Fruit fly (Drosophila melanogaster) whole organism, embryonic: ENCODE measurements around the gene CG9522.

Experiments
- Ada2b ChIP-seq: fragments of 200-800 bp; sonication (Bioruptor generic); IDR thresholded peaks from 2 replicates; pipeline ENCODE4 v1.3.6; 2022; ENCODE audit warnings: missing biosample characterization, missing genetic modification characterization
- Atf6 ChIP-seq: fragments of 200-800 bp; sonication (Bioruptor generic); IDR thresholded peaks from 2 replicates; pipeline ENCODE4 v1.3.6; 2022; ENCODE audit warnings: missing biosample characterization, missing genetic modification characterization
- CG11504 ChIP-seq: fragments of 200-800 bp; sonication (Bioruptor generic); optimal IDR thresholded peaks from 3 replicates; lab custom pipeline; 2019; ENCODE audit warnings: missing biosample characterization, mild to moderate bottlenecking, missing genetic modification characterization, moderate library complexity
- CG11723 ChIP-seq: fragments of 200-800 bp; sonication (Bioruptor generic); optimal IDR thresholded peaks from 2 replicates; lab custom pipeline; 2017; ENCODE audit warnings: missing biosample characterization, mild to moderate bottlenecking, missing genetic modification characterization
- CG15269 ChIP-seq: fragments of 200-800 bp; sonication (Bioruptor generic); optimal IDR thresholded peaks from 2 replicates; lab custom pipeline; 2018; ENCODE audit warnings: missing biosample characterization, mild to moderate bottlenecking, missing genetic modification characterization, moderate library complexity
- CG16813 ChIP-seq: fragments of 200-800 bp; sonication (Bioruptor generic); IDR thresholded peaks from 3 replicates; pipeline ENCODE4 v1.3.6; 2022; ENCODE audit warnings: missing biosample characterization, missing genetic modification characterization; ENCODE audit not compliant: partially characterized antibody
- CG2678 ChIP-seq: fragments of 200-800 bp; sonication (Bioruptor generic); optimal IDR thresholded peaks from 3 replicates; lab custom pipeline; 2019; ENCODE audit warnings: missing biosample characterization, mild to moderate bottlenecking, missing genetic modification characterization, moderate library complexity
- CG2889 ChIP-seq: fragments of 200-800 bp; sonication (Bioruptor generic); IDR thresholded peaks from 3 replicates; pipeline ENCODE4 v1.3.6; 2022; ENCODE audit warnings: missing biosample characterization, missing genetic modification characterization
- CG30403 ChIP-seq: fragments of 200-800 bp; sonication (Bioruptor generic); optimal IDR thresholded peaks from 3 replicates; lab custom pipeline; 2016; ENCODE audit warnings: missing biosample characterization, missing genetic modification characterization
- CG32532 ChIP-seq: fragments of 200-800 bp; sonication (Bioruptor generic); IDR thresholded peaks from 2 replicates; pipeline ENCODE4 v1.3.6; 2022; ENCODE audit warnings: missing biosample characterization, missing genetic modification characterization
- CG3847 ChIP-seq: fragments of 200-800 bp; sonication (Bioruptor generic); IDR thresholded peaks from 2 replicates; pipeline ENCODE4 v1.3.6; 2022; ENCODE audit warnings: missing biosample characterization, missing genetic modification characterization
- CG6254 ChIP-seq: fragments of 200-800 bp; sonication (Bioruptor generic); optimal IDR thresholded peaks from 3 replicates; lab custom pipeline; 2017; ENCODE audit warnings: mild to moderate bottlenecking, missing biosample characterization, missing genetic modification reagents, missing genetic modification characterization
- CG8388 ChIP-seq: fragments of 200-800 bp; sonication (Bioruptor generic); optimal IDR thresholded peaks from 2 replicates; lab custom pipeline; 2019; ENCODE audit warnings: missing biosample characterization, mild to moderate bottlenecking, missing genetic modification characterization, moderate library complexity
- CG9817 ChIP-seq: fragments of 200-800 bp; sonication (Bioruptor generic); optimal IDR thresholded peaks from 2 replicates; lab custom pipeline; 2018; ENCODE audit warnings: missing biosample characterization, mild to moderate bottlenecking, missing genetic modification characterization, moderate library complexity
- D19A ChIP-seq: fragments of 200-800 bp; optimal IDR thresholded peaks from 3 replicates; lab custom pipeline; 2019; ENCODE audit warnings: missing biosample characterization, mild to moderate bottlenecking, missing genetic modification characterization, moderate library complexity
- Dp ChIP-seq: fragments of 200-800 bp; sonication (Bioruptor generic); optimal IDR thresholded peaks from 2 replicates; lab custom pipeline; 2018; ENCODE audit warnings: missing biosample characterization, mild to moderate bottlenecking, missing genetic modification characterization, moderate library complexity
- Drgx ChIP-seq: fragments of 200-800 bp; sonication (Bioruptor generic); IDR thresholded peaks from 2 replicates; pipeline ENCODE4 v1.3.6; 2022; ENCODE audit warnings: missing biosample characterization, missing genetic modification characterization
- Eip74EF ChIP-seq, 2 experiments: fragments of 200-800 bp in 1 of 2; fragments of >200 bp in 1 of 2; sonication (Bioruptor generic) in 1 of 2; optimal IDR thresholded peaks; 2 replicates each; lab custom pipeline; 2017 to 2019; ENCODE audit warnings: missing biosample characterization in 2 of 2, missing genetic modification characterization in 2 of 2, mild to moderate bottlenecking in 1 of 2, moderate library complexity in 1 of 2
- Ets97D ChIP-seq: fragments of 200-800 bp; sonication (Bioruptor generic); optimal IDR thresholded peaks from 3 replicates; lab custom pipeline; 2016; ENCODE audit warnings: missing biosample characterization, missing genetic modification characterization
- Fer1 ChIP-seq: fragments of 200-800 bp; sonication (Bioruptor generic); optimal IDR thresholded peaks from 2 replicates; lab custom pipeline; 2017; ENCODE audit warnings: missing biosample characterization, mild to moderate bottlenecking, missing genetic modification characterization
- GATAe ChIP-seq: fragments of 200-800 bp; sonication (Bioruptor generic); conservative IDR thresholded peaks from 2 replicates; pipeline ENCODE4 v1.3.6; 2022; ENCODE audit warnings: missing biosample characterization, missing genetic modification characterization
- HLH3B ChIP-seq: fragments of 200-800 bp; sonication (Bioruptor generic); IDR thresholded peaks from 2 replicates; pipeline ENCODE4 v1.3.6; 2022; ENCODE audit warnings: missing biosample characterization, missing genetic modification characterization
- HmgD ChIP-seq: fragments of 200-800 bp; sonication (Bioruptor generic); optimal IDR thresholded peaks from 3 replicates; lab custom pipeline; 2016; ENCODE audit warnings: missing biosample characterization, missing genetic modification characterization
- Hr51 ChIP-seq, 2 experiments: fragments of 200-800 bp; sonication (Bioruptor generic); optimal IDR thresholded peaks; 2 replicates in 1 of 2; 3 replicates in 1 of 2; lab custom pipeline; 2016 to 2018; ENCODE audit warnings: missing biosample characterization in 2 of 2, missing genetic modification characterization in 2 of 2, mild to moderate bottlenecking in 1 of 2, moderate library complexity in 1 of 2
- Mad ChIP-seq: fragments of 200-800 bp; sonication (Bioruptor generic); optimal IDR thresholded peaks from 2 replicates; lab custom pipeline; 2016; ENCODE audit warnings: missing biosample characterization, missing genetic modification characterization
- Rfx ChIP-seq: fragments of 200-800 bp; sonication (Bioruptor generic); IDR thresholded peaks from 2 replicates; pipeline ENCODE4 v1.3.6; 2022; ENCODE audit warnings: missing biosample characterization, missing genetic modification characterization
- Stat92E ChIP-seq, 3 experiments: fragments of >200 bp in 2 of 3; fragments of 200-800 bp in 1 of 3; sonication (Bioruptor generic) in 1 of 3; optimal IDR thresholded peaks; 2 replicates each; lab custom pipeline; 2017 to 2019; ENCODE audit warnings: missing biosample characterization in 3 of 3, missing genetic modification characterization in 3 of 3, mild to moderate bottlenecking in 1 of 3, moderate library complexity in 1 of 3
- al ChIP-seq: fragments of 200-800 bp; sonication (Bioruptor generic); IDR thresholded peaks from 2 replicates; pipeline ENCODE4 v1.3.6; 2022; ENCODE audit warnings: missing biosample characterization, missing genetic modification characterization
- ap ChIP-seq: fragments of 200-800 bp; sonication (Bioruptor generic); IDR thresholded peaks from 2 replicates; pipeline ENCODE4 v1.3.6; 2022; ENCODE audit warnings: missing biosample characterization, missing genetic modification characterization
- az2 ChIP-seq: fragments of 200-800 bp; sonication (Bioruptor generic); optimal IDR thresholded peaks from 3 replicates; lab custom pipeline; 2016; ENCODE audit warnings: missing biosample characterization, missing genetic modification characterization
- br ChIP-seq: fragments of >200 bp; optimal IDR thresholded peaks from 2 replicates; lab custom pipeline; 2017
- chm ChIP-seq: fragments of 200-800 bp; sonication (Bioruptor generic); IDR thresholded peaks from 2 replicates; pipeline ENCODE4 v1.3.6; 2022; ENCODE audit warnings: missing biosample characterization, missing genetic modification characterization
- dmrt99B ChIP-seq: fragments of 200-800 bp; sonication (Bioruptor generic); optimal IDR thresholded peaks from 2 replicates; lab custom pipeline; 2018; ENCODE audit warnings: missing biosample characterization, mild to moderate bottlenecking, missing genetic modification characterization, moderate library complexity
- dysf ChIP-seq: fragments of 200-800 bp; sonication (Bioruptor generic); IDR thresholded peaks from 3 replicates; pipeline ENCODE4 v1.3.6; 2022; ENCODE audit warnings: missing biosample characterization, missing genetic modification characterization
- emc ChIP-seq: fragments of 200-800 bp; sonication (Bioruptor generic); optimal IDR thresholded peaks from 2 replicates; lab custom pipeline; 2016; ENCODE audit warnings: missing biosample characterization, missing genetic modification characterization
- gem ChIP-seq: fragments of 200-800 bp; sonication (Bioruptor generic); optimal IDR thresholded peaks from 2 replicates; lab custom pipeline; 2019; ENCODE audit warnings: missing biosample characterization, mild to moderate bottlenecking, missing genetic modification characterization, moderate library complexity
- hkb ChIP-seq, 2 experiments: fragments of 200-800 bp in 1 of 2; fragments of >200 bp in 1 of 2; sonication (Bioruptor generic) in 1 of 2; IDR thresholded peaks in 1 of 2; optimal IDR thresholded peaks in 1 of 2; 2 replicates each; pipeline versions ENCODE4 v1.3.6 to Lab custom; 2017 to 2022; ENCODE audit warnings: missing biosample characterization in 1 of 2, missing genetic modification characterization in 1 of 2
- ind ChIP-seq: fragments of 200-800 bp; sonication (Bioruptor generic); optimal IDR thresholded peaks from 3 replicates; lab custom pipeline; 2016; ENCODE audit warnings: missing biosample characterization, missing genetic modification characterization
- lilli ChIP-seq: fragments of 200-800 bp; sonication (Bioruptor generic); optimal IDR thresholded peaks from 3 replicates; lab custom pipeline; 2016; ENCODE audit warnings: missing biosample characterization, missing genetic modification characterization
- lola ChIP-seq, 3 experiments: fragments of >200 bp in 2 of 3; fragments of 200-800 bp in 1 of 3; sonication (Bioruptor generic) in 1 of 3; optimal IDR thresholded peaks; 2 replicates each; lab custom pipeline; 2017 to 2019; ENCODE audit warnings: missing biosample characterization in 3 of 3, missing genetic modification characterization in 3 of 3, mild to moderate bottlenecking in 1 of 3, moderate library complexity in 1 of 3
- p53 ChIP-seq: fragments of 200-800 bp; sonication (Bioruptor generic); optimal IDR thresholded peaks from 2 replicates; lab custom pipeline; 2016; ENCODE audit warnings: missing biosample characterization, missing genetic modification characterization
- pho ChIP-seq: fragments of 200-800 bp; sonication (Bioruptor generic); optimal IDR thresholded peaks from 2 replicates; lab custom pipeline; 2016; ENCODE audit warnings: missing biosample characterization, missing genetic modification characterization
- row ChIP-seq: fragments of 200-800 bp; sonication (Bioruptor generic); IDR thresholded peaks from 3 replicates; pipeline ENCODE4 v1.3.6; 2022; ENCODE audit warnings: missing biosample characterization, missing genetic modification characterization
- seq ChIP-seq: fragments of 200-800 bp; sonication (Bioruptor generic); IDR thresholded peaks from 2 replicates; pipeline ENCODE4 v1.3.6; 2022; ENCODE audit warnings: missing biosample characterization, missing genetic modification characterization
- slbo ChIP-seq: fragments of 200-800 bp; sonication (Bioruptor generic); IDR thresholded peaks from 2 replicates; pipeline ENCODE4 v1.3.6; 2022; ENCODE audit warnings: missing biosample characterization, missing genetic modification characterization
- slp2 ChIP-seq: fragments of 200-800 bp; sonication (Bioruptor generic); optimal IDR thresholded peaks from 2 replicates; lab custom pipeline; 2016; ENCODE audit warnings: missing biosample characterization, missing genetic modification characterization
- sqz ChIP-seq: fragments of 200-800 bp; sonication (Bioruptor generic); optimal IDR thresholded peaks from 3 replicates; lab custom pipeline; 2018; ENCODE audit warnings: missing biosample characterization, mild to moderate bottlenecking, missing genetic modification characterization
- tx ChIP-seq: fragments of 200-800 bp; sonication (Bioruptor generic); optimal IDR thresholded peaks from 2 replicates; lab custom pipeline; 2016; ENCODE audit warnings: missing biosample characterization, missing genetic modification characterization
- wek ChIP-seq: fragments of 200-800 bp; sonication (Bioruptor generic); optimal IDR thresholded peaks from 3 replicates; lab custom pipeline; 2018; ENCODE audit warnings: missing biosample characterization, mild to moderate bottlenecking, missing genetic modification characterization, moderate library complexity
- zen ChIP-seq: fragments of 200-800 bp; sonication (Bioruptor generic); optimal IDR thresholded peaks from 3 replicates; lab custom pipeline; 2018; ENCODE audit warnings: missing biosample characterization, mild to moderate bottlenecking, missing genetic modification characterization, moderate library complexity

Gene CG9522

dm6 chrX:14812239-14812638 lies 36.4 kb downstream of the CG9522 start (continued):
- no peak for TF ChIP-seq lilli (GFP tag; lab: Kevin White, UChicago)
- peak; percentile 18 for TF ChIP-seq gem (tag; lab: Kevin White, UChicago)
- 0 out of 2 replicates have a peak, but pooled peaks have one; percentile 13 for TF ChIP-seq HLH3B (GFP tag; lab: Robert Waterston, UW)
- TF ChIP-seq CG11723, result no peak
- TF ChIP-seq CG6254 (GFP tag; lab: Kevin White, UChicago), result no peak
- no peak for TF ChIP-seq Mad (GFP tag; lab: Kevin White, UChicago)
- TF ChIP-seq Dp (GFP tag; lab: Kevin White, UChicago), result no peak
- no peak for TF ChIP-seq slp2 (GFP tag; lab: Kevin White, UChicago)
- no peak for TF ChIP-seq chm (GFP tag; lab: Robert Waterston, UW)
- peak; percentile 50; the same call in 2 of the 3 replicates for TF ChIP-seq row (GFP tag; lab: Robert Waterston, UW)
- peak; percentile 54 for TF ChIP-seq slbo
- TF ChIP-seq CG11504 (tag; lab: Kevin White, UChicago), result peak; percentile 17
- no peak for TF ChIP-seq HmgD (GFP tag; lab: Kevin White, UChicago)
- TF ChIP-seq al (GFP tag; lab: Robert Waterston, UW), result no peak; the same call in 1 of the 2 replicates
- no peak for TF ChIP-seq GATAe (GFP tag; lab: Robert Waterston, UW)
- no peak for TF ChIP-seq wek (GFP tag; lab: Kevin White, UChicago)
- no peak for TF ChIP-seq D19A (tag; lab: Kevin White, UChicago)
- peak; percentile 8 for TF ChIP-seq CG30403 (GFP tag; lab: Kevin White, UChicago)
- no peak for TF ChIP-seq Fer1 (GFP tag; lab: Kevin White, UChicago)
- TF ChIP-seq seq (GFP tag; lab: Robert Waterston, UW), result no peak
- TF ChIP-seq ind (GFP tag; lab: Kevin White, UChicago), result peak; percentile 5
- TF ChIP-seq CG16813 (GFP tag; lab: Robert Waterston, UW), result no peak
- peak; percentile 27; the same call in 1 of the 3 replicates for TF ChIP-seq dysf (GFP tag; lab: Robert Waterston, UW)
- TF ChIP-seq az2 (GFP tag; lab: Kevin White, UChicago), result peak; percentile 1
- TF ChIP-seq CG2889 (GFP tag; lab: Robert Waterston, UW), result no peak
- TF ChIP-seq Hr51 (GFP tag; optimal IDR thresholded peaks at IDR 0.05; lab: Kevin White, UChicago), result peak in 1 of 2 experiments; percentile 23
- TF ChIP-seq Drgx (GFP tag; lab: Robert Waterston, UW), result peak; percentile 78
- no peak for TF ChIP-seq Rfx (GFP tag; lab: Robert Waterston, UW)
- no peak for TF ChIP-seq CG9817 (tag; lab: Kevin White, UChicago)
- TF ChIP-seq hkb (optimal IDR thresholded peaks at IDR 0.05; lab: Kevin White, UChicago), result no peak
- peak; percentile 56; the same call in 1 of the 2 replicates for TF ChIP-seq hkb (GFP tag; IDR thresholded peaks at IDR 0.05; lab: Robert Waterston, UW)
- TF ChIP-seq CG2678 (tag; lab: Kevin White, UChicago), result peak; percentile 24
- no peak for TF ChIP-seq pho (GFP tag; lab: Kevin White, UChicago)
- TF ChIP-seq CG8388 (GFP tag; lab: Kevin White, UChicago), result no peak
- TF ChIP-seq lola (GFP tag; optimal IDR thresholded peaks at IDR 0.05; lab: Kevin White, UChicago), result no peak
- 0 out of 2 replicates have a peak, but pooled peaks have one; percentile 12 for TF ChIP-seq Ada2b (GFP tag; lab: Robert Waterston, UW)
- TF ChIP-seq Ets97D (GFP tag; lab: Kevin White, UChicago), result no peak
- TF ChIP-seq dmrt99B (tag; lab: Kevin White, UChicago), result peak; percentile 1
- 0 out of 2 replicates have a peak, but pooled peaks have one; percentile 25 for TF ChIP-seq CG3847 (GFP tag; lab: Robert Waterston, UW)
- no peak for TF ChIP-seq tx (GFP tag; lab: Kevin White, UChicago)
- TF ChIP-seq p53 (GFP tag; lab: Kevin White, UChicago), result no peak
- TF ChIP-seq br (lab: Kevin White, UChicago), result no peak
- no peak for TF ChIP-seq ap (GFP tag; lab: Robert Waterston, UW)
- peak; percentile 18; the same call in 1 of the 2 replicates for TF ChIP-seq CG32532
- 0 out of 2 replicates have a peak, but pooled peaks have one; percentile 13 for TF ChIP-seq Atf6 (GFP tag; lab: Robert Waterston, UW)
- TF ChIP-seq emc (GFP tag; lab: Kevin White, UChicago), result no peak
- TF ChIP-seq CG15269 (tag; lab: Kevin White, UChicago), result no peak
- TF ChIP-seq zen, result no peak
- no peak for TF ChIP-seq Eip74EF (GFP tag; optimal IDR thresholded peaks at IDR 0.05; lab: Kevin White, UChicago)
- TF ChIP-seq Stat92E (GFP tag; optimal IDR thresholded peaks at IDR 0.05; lab: Kevin White, UChicago), result no peak
- no peak for TF ChIP-seq sqz (GFP tag; lab: Kevin White, UChicago)
